Worm (Caenorhabditis elegans): Measurements from ENCODE around the gene B0524.5.

ce11 chrIII:1893405-1893804 is 285 bp downstream of the B0524.5 start:
- TF ChIP-seq sox-2 (GFP tag; IDR thresholded peaks at IDR 0.05) (no peak), fkh-10 (GFP tag; optimal IDR thresholded peaks at IDR 0.05) (no peak), K02D7.2 (tag; optimal IDR thresholded peaks at IDR 0.05) (no peak), hlh-30 (tag; optimal IDR thresholded peaks at IDR 0.05; ENCODE audit: insufficient read depth) (no peak), lim-6 (tag; optimal IDR thresholded peaks at IDR 0.05) (no peak), hlh-6 (tag; optimal IDR thresholded peaks at IDR 0.05) (no peak)

Measured in whole organism, late embryonic.